Fruit fly (Drosophila melanogaster): ENCODE measurements around the gene BI-1.

Gene BI-1

dm6 chr3L:8299224-8300130, 9.3 kb downstream of the BI-1 start, which contains the start of the genes Arl5 and CG13671:
Gene Arl5, minus strand, starts transcription at chr3L:8299839.
Gene CG13671, plus strand, starts transcription at chr3L:8300064.
- TF ChIP-seq ttk (optimal IDR thresholded peaks at IDR 0.05): no peak
- no peak for TF ChIP-seq insv (optimal IDR thresholded peaks at IDR 0.05)
- TF ChIP-seq Myc (optimal IDR thresholded peaks at IDR 0.05): no peak

DNA sequence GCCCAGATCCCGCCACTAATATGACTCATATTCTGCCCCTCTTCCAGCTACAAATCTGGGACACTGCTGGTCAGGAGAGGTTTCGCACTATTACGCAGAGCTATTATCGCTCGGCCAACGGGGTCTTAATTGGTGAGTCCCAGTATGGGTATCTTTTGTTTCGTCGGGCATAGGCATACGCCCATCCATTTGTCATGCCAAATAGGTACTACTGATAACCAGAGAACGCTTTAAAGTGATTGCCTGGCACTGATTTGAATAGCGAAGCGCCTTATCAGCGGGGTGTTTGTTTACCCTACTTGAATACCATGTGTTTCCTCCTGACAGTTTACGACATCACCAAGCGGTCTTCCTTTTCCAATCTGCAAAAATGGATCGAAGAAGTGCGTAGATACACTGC, 11.3 kb downstream of the BI-1 start:
- TF ChIP-seq Myc (optimal IDR thresholded peaks at IDR 0.05) (no peak), insv (optimal IDR thresholded peaks at IDR 0.05) (no peak), ttk (optimal IDR thresholded peaks at IDR 0.05) (no peak), h (optimal IDR thresholded peaks at IDR 0.05) (no peak), psq (optimal IDR thresholded peaks at IDR 0.05) (no peak), Sin3A (optimal IDR thresholded peaks at IDR 0.05) (no peak)

dm6 chr3L:8296941-8297340, 11.8 kb downstream of the BI-1 start, which contains the start of gene Rab19:
Gene Rab19, plus strand, starts transcription at chr3L:8297018.
- TF ChIP-seq ttk (optimal IDR thresholded peaks at IDR 0.05): no peak
- no peak for TF ChIP-seq insv (optimal IDR thresholded peaks at IDR 0.05)
- no peak for TF ChIP-seq psq (optimal IDR thresholded peaks at IDR 0.05)
- no peak for TF ChIP-seq Sin3A (optimal IDR thresholded peaks at IDR 0.05)
- TF ChIP-seq h (optimal IDR thresholded peaks at IDR 0.05): no peak
- no peak for TF ChIP-seq Myc (optimal IDR thresholded peaks at IDR 0.05)

DNA sequence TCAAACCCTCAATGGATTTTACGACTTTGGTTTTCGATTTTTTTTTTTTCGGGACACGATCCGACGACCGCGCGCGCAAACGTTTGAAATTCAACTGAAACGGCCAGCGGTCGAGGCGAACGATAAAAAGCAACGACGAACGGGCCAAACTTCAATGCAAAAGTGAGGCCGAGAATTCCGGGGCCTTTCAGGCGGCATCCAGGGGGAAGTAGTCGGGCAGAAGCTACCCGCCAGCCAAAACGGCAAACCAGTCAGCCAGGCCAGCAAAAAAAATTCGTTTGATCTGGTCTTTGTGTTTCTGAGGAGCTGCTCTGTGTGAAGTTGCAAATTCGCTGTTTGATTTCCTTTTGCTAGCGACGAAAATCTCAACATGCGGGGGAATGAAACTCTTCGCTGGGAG, 13.5 kb downstream of the BI-1 start, which contains the start of gene CG7201:
Gene CG7201, minus strand, starts transcription at position 101 of the 400 bp plus-strand sequence.
- TF ChIP-seq ttk (optimal IDR thresholded peaks at IDR 0.05): no peak
- no peak for TF ChIP-seq insv (optimal IDR thresholded peaks at IDR 0.05)
- no peak for TF ChIP-seq Sin3A (optimal IDR thresholded peaks at IDR 0.05)
- TF ChIP-seq Myc (optimal IDR thresholded peaks at IDR 0.05): no peak
- no peak for TF ChIP-seq h (optimal IDR thresholded peaks at IDR 0.05)
- TF ChIP-seq psq (optimal IDR thresholded peaks at IDR 0.05): no peak

dm6 chr3L:8289336-8290258, 19.1 kb downstream of the BI-1 start, which contains the start of gene cert:
Gene cert, minus strand, starts transcription at chr3L:8289870.
- no peak for TF ChIP-seq psq (optimal IDR thresholded peaks at IDR 0.05)
- no peak for TF ChIP-seq insv (optimal IDR thresholded peaks at IDR 0.05)
- no peak for TF ChIP-seq ttk (optimal IDR thresholded peaks at IDR 0.05)
- no peak for TF ChIP-seq Sin3A (optimal IDR thresholded peaks at IDR 0.05)
- no peak for TF ChIP-seq Myc (optimal IDR thresholded peaks at IDR 0.05)
- TF ChIP-seq h (optimal IDR thresholded peaks at IDR 0.05): no peak

- TF ChIP-seq h (optimal IDR thresholded peaks at IDR 0.05) (no peak), Sin3A (optimal IDR thresholded peaks at IDR 0.05) (no peak), psq (optimal IDR thresholded peaks at IDR 0.05) (no peak), ttk (optimal IDR thresholded peaks at IDR 0.05) (no peak), insv (optimal IDR thresholded peaks at IDR 0.05) (no peak)
Observed at dm6 chr3L:8288396-8288795, 20.3 kb downstream of the BI-1 start.

DNA sequence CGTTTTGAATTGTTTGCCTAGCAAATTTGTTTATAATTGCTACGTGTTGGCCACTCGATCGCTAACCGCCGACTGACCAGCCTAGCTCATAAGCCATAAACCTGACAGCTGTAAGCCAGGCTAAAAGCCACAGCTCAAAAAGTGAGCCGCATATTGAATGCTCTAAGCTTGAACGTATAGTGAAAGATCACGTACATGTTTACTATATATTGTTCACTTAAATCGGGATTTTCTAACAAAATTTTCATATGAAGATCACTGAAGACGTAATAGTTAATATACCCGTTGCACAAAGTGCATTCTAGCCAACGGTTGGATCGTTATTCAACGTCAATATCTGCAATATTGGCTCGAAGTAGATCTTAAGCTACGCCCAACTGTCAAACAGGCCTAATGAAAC, 22.3 kb downstream of the BI-1 start:
- TF ChIP-seq h (optimal IDR thresholded peaks at IDR 0.05) (no peak), Sin3A (optimal IDR thresholded peaks at IDR 0.05) (no peak), psq (optimal IDR thresholded peaks at IDR 0.05) (no peak), insv (optimal IDR thresholded peaks at IDR 0.05) (no peak), ttk (optimal IDR thresholded peaks at IDR 0.05) (no peak), Myc (optimal IDR thresholded peaks at IDR 0.05) (no peak)

DNA sequence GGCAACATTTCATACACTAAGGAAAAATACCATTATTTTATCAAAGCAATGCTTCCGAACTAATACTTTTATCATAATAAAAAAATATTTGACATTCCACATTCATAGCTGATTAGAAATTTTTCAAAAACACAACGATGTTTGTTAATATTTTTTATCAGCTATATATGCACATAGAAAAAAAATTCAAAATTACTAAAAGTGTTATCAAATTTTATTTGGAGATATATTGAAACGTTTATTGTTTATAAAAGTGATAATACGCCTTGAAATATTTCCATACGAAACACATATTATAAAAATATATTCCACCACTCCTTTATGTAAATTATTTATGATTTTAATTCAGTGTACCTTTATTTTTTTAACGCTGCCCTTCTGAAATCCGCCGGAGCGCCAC, 23.0 kb downstream of the BI-1 start:
- TF ChIP-seq ttk (optimal IDR thresholded peaks at IDR 0.05): no peak
- TF ChIP-seq Myc (optimal IDR thresholded peaks at IDR 0.05): no peak
- no peak for TF ChIP-seq insv (optimal IDR thresholded peaks at IDR 0.05)
- no peak for TF ChIP-seq h (optimal IDR thresholded peaks at IDR 0.05)
- TF ChIP-seq psq (optimal IDR thresholded peaks at IDR 0.05): no peak
- TF ChIP-seq Sin3A (optimal IDR thresholded peaks at IDR 0.05): no peak

- no peak for TF ChIP-seq insv (optimal IDR thresholded peaks at IDR 0.05)
- no peak for TF ChIP-seq Myc (optimal IDR thresholded peaks at IDR 0.05)
- TF ChIP-seq Sin3A (optimal IDR thresholded peaks at IDR 0.05): no peak
- no peak for TF ChIP-seq ttk (optimal IDR thresholded peaks at IDR 0.05)
- no peak for TF ChIP-seq psq (optimal IDR thresholded peaks at IDR 0.05)
- no peak for TF ChIP-seq h (optimal IDR thresholded peaks at IDR 0.05)
Observed at dm6 chr3L:8285291-8285690, 23.4 kb downstream of the BI-1 start.

DNA sequence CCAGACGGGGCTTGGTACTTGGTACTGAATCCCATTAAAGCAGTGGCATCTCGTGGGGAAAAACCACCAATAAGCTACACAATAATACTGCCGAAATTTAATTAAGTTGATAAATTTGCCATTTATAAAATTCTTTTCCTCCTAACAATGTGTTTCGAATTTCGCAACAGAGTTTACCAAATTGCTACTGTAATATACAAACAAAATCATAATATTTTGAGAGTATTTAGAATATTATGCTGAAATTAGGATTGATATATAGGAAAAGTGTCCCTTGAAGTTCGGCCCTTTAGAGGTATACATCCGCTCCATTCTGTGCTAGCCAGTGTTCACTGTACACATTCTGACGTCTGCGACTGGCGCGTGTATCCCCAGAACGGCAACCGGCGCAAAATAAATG, 24.1 kb downstream of the BI-1 start:
- TF ChIP-seq Sin3A (optimal IDR thresholded peaks at IDR 0.05) (no peak), Myc (optimal IDR thresholded peaks at IDR 0.05) (no peak), psq (optimal IDR thresholded peaks at IDR 0.05) (no peak), insv (optimal IDR thresholded peaks at IDR 0.05) (no peak), ttk (optimal IDR thresholded peaks at IDR 0.05) (no peak), h (optimal IDR thresholded peaks at IDR 0.05) (no peak)

Measured in Kc167 (cell line).